Worm (Caenorhabditis elegans): ENCODE results near the gene fipr-13.

DNA sequence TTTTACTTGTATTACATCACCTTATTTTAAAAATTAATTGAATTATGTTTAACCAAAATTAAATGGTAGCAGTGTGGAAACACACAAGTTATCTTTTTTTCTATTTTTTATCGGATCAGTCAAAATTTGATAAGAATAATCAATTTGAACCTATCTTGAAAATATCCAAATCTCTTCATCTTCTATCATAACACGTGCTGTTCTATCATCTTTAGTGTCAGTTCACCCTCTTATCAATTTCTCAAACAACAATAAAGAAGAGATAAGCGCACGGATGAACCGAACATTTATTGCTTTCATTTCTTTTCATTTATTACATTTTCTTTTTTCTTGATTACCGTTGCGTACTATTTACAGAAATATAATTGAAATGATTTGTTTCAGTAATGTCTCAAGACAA, 22.8 kb downstream of the fipr-13 start, which contains the start of gene R04B5.5:
- TF ChIP-seq nhr-11 (tag; optimal IDR thresholded peaks at IDR 0.05) (no peak), dve-1 (tag; optimal IDR thresholded peaks at IDR 0.05) (no peak), ets-4 (tag; optimal IDR thresholded peaks at IDR 0.05) (no peak), F13H6.1 (tag; optimal IDR thresholded peaks at IDR 0.05) (no peak), madf-2 (tag; optimal IDR thresholded peaks at IDR 0.05) (no peak)
